Worm (Caenorhabditis elegans): ENCODE measurements around the gene nspc-16.

DNA sequence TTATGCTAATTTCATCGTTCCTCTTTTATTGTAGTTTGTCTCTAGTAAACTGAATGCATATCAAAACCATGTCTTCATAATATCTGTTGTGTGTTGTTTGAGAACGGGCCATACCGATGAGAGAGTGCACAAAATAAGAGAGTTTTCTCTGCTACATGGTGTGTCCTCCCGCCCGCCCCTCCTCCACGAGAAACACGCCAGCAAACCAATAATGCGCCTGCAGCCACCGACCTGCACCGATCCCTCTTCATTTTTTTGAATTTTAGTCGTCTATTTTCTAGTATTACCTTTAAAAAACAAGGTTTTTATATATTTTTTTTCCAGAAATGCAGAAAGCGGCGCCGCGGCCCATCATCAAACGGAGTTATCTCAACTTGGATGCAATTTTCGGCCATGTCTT is 43.1 kb upstream of the nspc-16 start, which contains the start of gene gfi-3:
- TF ChIP-seq nhr-25 (tag; optimal IDR thresholded peaks at IDR 0.05) (peak; percentile 82), aly-2 (tag; optimal IDR thresholded peaks at IDR 0.05) (no peak), snpc-4 (tag; optimal IDR thresholded peaks at IDR 0.05) (peak; percentile 89), ztf-1 (GFP tag; conservative IDR thresholded peaks at IDR 0.05) (no peak), lin-39 (tag; optimal IDR thresholded peaks at IDR 0.05) (no peak), nhr-237 (tag; optimal IDR thresholded peaks at IDR 0.05) (no peak), unc-62 (GFP tag; optimal IDR thresholded peaks at IDR 0.05) (no peak), zag-1 (tag; optimal IDR thresholded peaks at IDR 0.05) (peak; percentile 13), ama-1 (optimal IDR thresholded peaks at IDR 0.05) (no peak), nhr-129 (tag; optimal IDR thresholded peaks at IDR 0.05) (peak; percentile 80), ZK546.5 (tag; optimal IDR thresholded peaks at IDR 0.05) (no peak), ztf-4 (tag; optimal IDR thresholded peaks at IDR 0.05) (peak; percentile 36), lsy-2 (tag; optimal IDR thresholded peaks at IDR 0.05) (peak; percentile 58 to 84), nhr-12 (tag; optimal IDR thresholded peaks at IDR 0.05) (no peak)
